Fruit fly (Drosophila melanogaster) whole organism, adult: Measurements from ENCODE around the gene CG5565.

Source experiments
- CG11617 ChIP-seq: fragments of 200-800 bp; sonication (Bioruptor generic); optimal IDR thresholded peaks from 2 replicates; lab custom pipeline; 2017; ENCODE audit warnings: mild to moderate bottlenecking, missing biosample characterization, missing genetic modification reagents, missing genetic modification characterization
- bab1 ChIP-seq: fragments of 200-800 bp; sonication (Bioruptor generic); optimal IDR thresholded peaks from 3 replicates; lab custom pipeline; 2019; ENCODE audit warnings: missing biosample characterization, mild to moderate bottlenecking, missing genetic modification characterization, moderate library complexity
- kay ChIP-seq: fragments of 200-800 bp; sonication (Bioruptor generic); peaks from one replicate; lab custom pipeline; 2016; ENCODE audit warnings: missing biosample characterization, missing genetic modification characterization, borderline replicate concordance

DNA sequence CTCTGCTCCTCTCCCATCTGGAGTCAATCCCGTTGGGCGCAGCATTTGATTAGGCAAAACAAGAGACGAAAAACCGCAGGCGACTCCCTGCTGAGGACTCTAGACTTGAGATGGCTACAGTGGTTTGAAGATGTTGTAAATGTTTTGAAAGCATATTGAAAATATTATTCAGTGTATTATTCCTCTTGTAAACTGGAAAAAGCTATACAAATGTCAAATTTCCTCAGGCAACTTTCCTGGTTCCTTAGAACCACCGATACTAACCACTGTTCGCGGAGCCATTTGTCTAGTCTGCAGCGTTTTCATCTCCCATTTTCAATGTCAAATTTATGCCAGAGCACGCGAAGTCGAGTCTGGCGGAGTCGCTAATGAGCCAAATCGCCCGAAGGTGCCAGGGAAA lies 47.0 kb upstream of the CG5565 start:
- TF ChIP-seq bab1 (GFP tag; lab: Kevin White, UChicago) = no peak
- TF ChIP-seq kay (GFP tag; lab: Kevin White, UChicago) = no peak
- TF ChIP-seq CG11617 (GFP tag; lab: Kevin White, UChicago) = no peak
